Fruit fly (Drosophila melanogaster) whole organism, pupa: Measurements from ENCODE around the gene CG13376.

ENCODE experiments used
- CG10348 ChIP-seq: fragments of 200-800 bp; sonication (Bioruptor generic); IDR thresholded peaks from 2 replicates; pipeline ENCODE4 v1.3.6; 2022; ENCODE audit warnings: missing biosample characterization, missing genetic modification characterization
- CG12605 ChIP-seq: fragments of 200-800 bp; sonication (Bioruptor generic); IDR thresholded peaks from 2 replicates; pipeline ENCODE4 v1.3.6; 2022; ENCODE audit warnings: missing biosample characterization, missing genetic modification characterization
- CG13204 ChIP-seq: fragments of 200-800 bp; sonication (Bioruptor generic); optimal IDR thresholded peaks from 2 replicates; lab custom pipeline; 2018; ENCODE audit warnings: missing biosample characterization, mild to moderate bottlenecking, missing genetic modification characterization, moderate library complexity
- CG14655 ChIP-seq: fragments of 200-800 bp; sonication (Bioruptor generic); optimal IDR thresholded peaks from 3 replicates; lab custom pipeline; 2017; ENCODE audit warnings: mild to moderate bottlenecking, missing biosample characterization, missing genetic modification reagents, missing genetic modification characterization
- CG15710 ChIP-seq: fragments of 200-800 bp; sonication (Bioruptor generic); optimal IDR thresholded peaks from 2 replicates; lab custom pipeline; 2018; ENCODE audit warnings: missing biosample characterization, mild to moderate bottlenecking, missing genetic modification characterization, moderate library complexity
- CG17806 ChIP-seq: fragments of 200-800 bp; sonication (Bioruptor generic); optimal IDR thresholded peaks from 2 replicates; lab custom pipeline; 2018; ENCODE audit warnings: missing biosample characterization, mild to moderate bottlenecking, missing genetic modification characterization, moderate library complexity
- CG32121 ChIP-seq: fragments of 200-800 bp; sonication (Bioruptor generic); IDR thresholded peaks from 2 replicates; pipeline ENCODE4 v1.3.6; 2022; ENCODE audit warnings: missing biosample characterization, missing genetic modification characterization
- CG34367 ChIP-seq: fragments of 200-800 bp; sonication (Bioruptor generic); optimal IDR thresholded peaks from 2 replicates; lab custom pipeline; 2018; ENCODE audit warnings: missing biosample characterization, mild to moderate bottlenecking, missing genetic modification characterization
- CG4496 ChIP-seq: fragments of 200-800 bp; sonication (Bioruptor generic); IDR thresholded peaks from 3 replicates; pipeline ENCODE4 v1.3.6; 2022; ENCODE audit warnings: missing biosample characterization, missing genetic modification characterization
- CG8159 ChIP-seq: fragments of 200-800 bp; sonication (Bioruptor generic); optimal IDR thresholded peaks from 3 replicates; lab custom pipeline; 2018; ENCODE audit warnings: missing biosample characterization, mild to moderate bottlenecking, missing genetic modification characterization, moderate library complexity
- CG8301 ChIP-seq: fragments of 200-800 bp; sonication (Bioruptor generic); optimal IDR thresholded peaks from 2 replicates; lab custom pipeline; 2018; ENCODE audit warnings: missing biosample characterization, mild to moderate bottlenecking, missing genetic modification characterization
- CG9948 ChIP-seq: fragments of 200-800 bp; sonication (Bioruptor generic); optimal IDR thresholded peaks from 2 replicates; lab custom pipeline; 2018; ENCODE audit warnings: missing biosample characterization, mild to moderate bottlenecking, missing genetic modification characterization, moderate library complexity
- D1 ChIP-seq: fragments of 200-800 bp; sonication (Bioruptor generic); optimal IDR thresholded peaks from 2 replicates; lab custom pipeline; 2018; ENCODE audit warnings: missing biosample characterization, mild to moderate bottlenecking, missing genetic modification characterization, moderate library complexity
- EcR ChIP-seq: fragments of 200-800 bp; sonication (Bioruptor generic); optimal IDR thresholded peaks from 3 replicates; lab custom pipeline; 2019; ENCODE audit warnings: missing biosample characterization, missing genetic modification characterization, mild to moderate bottlenecking, moderate library complexity, missing genetic modification reagents
- Ets98B ChIP-seq: fragments of 200-800 bp; sonication (Bioruptor generic); IDR thresholded peaks from 2 replicates; pipeline ENCODE4 v1.3.6; 2022; ENCODE audit warnings: missing biosample characterization, missing genetic modification characterization
- Pif1A ChIP-seq: fragments of 200-800 bp; sonication (Bioruptor generic); optimal IDR thresholded peaks from 3 replicates; lab custom pipeline; 2016; ENCODE audit warnings: missing biosample characterization, missing genetic modification characterization
- Pif1B ChIP-seq: fragments of 200-800 bp; sonication (Bioruptor generic); optimal IDR thresholded peaks from 3 replicates; lab custom pipeline; 2016; ENCODE audit warnings: missing biosample characterization, missing genetic modification characterization
- Snoo ChIP-seq: fragments of 200-800 bp; sonication (Bioruptor generic); optimal IDR thresholded peaks from 3 replicates; lab custom pipeline; 2017; ENCODE audit warnings: missing biosample characterization, mild to moderate bottlenecking, missing genetic modification characterization, inconsistent platforms
- fd96Ca ChIP-seq: fragments of 200-800 bp; sonication (Bioruptor generic); IDR thresholded peaks from 3 replicates; pipeline ENCODE4 v1.3.6; 2022; ENCODE audit warnings: missing biosample characterization, missing genetic modification characterization
- gl ChIP-seq: fragments of 200-800 bp; sonication (Bioruptor generic); optimal IDR thresholded peaks from 2 replicates; lab custom pipeline; 2018; ENCODE audit warnings: missing biosample characterization, mild to moderate bottlenecking, missing genetic modification characterization
- rn ChIP-seq: fragments of 200-800 bp; sonication (Bioruptor generic); IDR thresholded peaks from 2 replicates; pipeline ENCODE4 v1.3.6; 2022; ENCODE audit warnings: missing biosample characterization, missing genetic modification characterization

CG13376 gene

DNA sequence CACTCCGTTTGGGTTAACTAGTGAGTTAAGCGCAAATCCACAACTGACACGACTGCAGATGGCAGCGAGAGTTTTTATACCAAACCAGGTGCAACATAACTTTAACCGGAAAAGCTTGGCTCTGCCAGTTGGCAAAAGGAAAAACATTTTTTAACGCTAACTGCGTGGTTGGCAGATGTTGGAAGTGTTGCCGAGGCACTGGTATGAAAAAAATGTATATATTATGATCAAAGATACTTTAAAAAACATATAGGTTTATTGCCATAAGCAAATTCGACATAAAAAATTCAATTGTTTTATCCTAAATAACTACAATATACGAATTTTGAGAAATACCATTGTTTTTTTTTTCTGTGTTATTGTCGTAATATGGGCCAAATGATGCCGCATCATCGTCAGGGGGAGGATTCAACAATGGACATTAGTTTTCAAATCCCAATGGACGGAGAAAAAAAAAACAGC lies at the start of gene CG13376:
Gene CG13376 (minus strand): TSS at position 51 of the 462 bp plus-strand sequence.
- TF ChIP-seq CG8301 (peak; percentile 29), CG32121 (GFP tag; lab: Robert Waterston, UW) (peak; percentile 19; the same call in 1 of the 2 replicates), CG17806 (no peak)

DNA sequence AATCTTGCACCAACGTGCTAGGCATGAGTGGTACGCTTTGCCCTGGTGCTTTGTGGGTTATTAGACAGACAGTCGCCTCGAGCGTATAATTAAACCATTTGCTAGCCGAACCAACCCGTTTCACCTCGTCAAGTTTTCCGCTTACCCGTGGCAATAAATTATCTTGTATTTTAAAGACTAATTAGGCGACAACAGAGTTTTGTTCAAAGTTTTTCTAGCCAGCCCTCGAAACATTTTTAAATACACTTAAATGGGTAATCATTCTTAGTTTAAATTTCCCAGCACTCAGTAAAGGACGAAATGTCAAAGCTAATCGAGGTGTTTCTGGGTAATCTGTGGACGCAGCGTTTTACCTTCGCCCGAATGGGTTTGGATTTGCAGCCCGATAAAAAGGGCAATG lies 48.0 kb upstream of the CG13376 start, which contains the start of gene Or1a:
Gene Or1a (plus strand): TSS at position 301 of the 400 bp plus-strand sequence.
- TF ChIP-seq gl (tag; lab: Kevin White, UChicago) (no peak), rn (GFP tag; lab: Robert Waterston, UW) (no peak), fd96Ca (GFP tag; lab: Robert Waterston, UW) (no peak), CG12605 (no peak), CG4496 (GFP tag; lab: Robert Waterston, UW) (no peak), Ets98B (GFP tag; lab: Robert Waterston, UW) (no peak), Pif1B (no peak), CG13204 (GFP tag; lab: Kevin White, UChicago) (no peak), CG8301 (no peak), Snoo (tag; lab: Kevin White, UChicago) (no peak), CG15710 (tag; lab: Kevin White, UChicago) (no peak), EcR (no peak), CG14655 (GFP tag; lab: Kevin White, UChicago) (no peak), CG32121 (GFP tag; lab: Robert Waterston, UW) (no peak)

DNA sequence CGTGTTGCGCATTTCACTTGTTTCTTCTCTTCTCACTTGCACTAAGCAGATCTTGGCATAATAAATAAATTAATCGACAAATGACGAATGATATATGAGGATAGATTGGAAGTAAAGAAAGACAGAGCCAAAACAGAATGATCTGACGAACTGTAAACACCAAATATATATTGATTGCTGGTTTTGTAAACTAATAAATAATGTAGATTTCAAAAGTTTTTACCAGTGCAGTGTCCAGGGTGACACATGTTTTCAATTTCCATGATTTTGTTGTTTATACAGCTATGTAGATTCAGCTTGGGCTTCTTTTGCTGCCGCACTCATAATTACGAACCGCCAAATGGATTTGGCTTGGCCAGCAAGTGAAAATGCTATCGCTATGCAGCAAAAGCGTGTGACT lies 44.5 kb upstream of the CG13376 start:
- no peak for TF ChIP-seq CG9948 (tag; lab: Kevin White, UChicago)
- TF ChIP-seq CG4496 (GFP tag; lab: Robert Waterston, UW) = no peak
- peak; percentile 9 for TF ChIP-seq CG14655 (GFP tag; lab: Kevin White, UChicago)
- TF ChIP-seq Ets98B (GFP tag; lab: Robert Waterston, UW) = no peak
- peak; percentile 3 for TF ChIP-seq CG8301
- 0 out of 2 replicates have a peak, but pooled peaks have one; percentile 21 for TF ChIP-seq CG32121 (GFP tag; lab: Robert Waterston, UW)

DNA sequence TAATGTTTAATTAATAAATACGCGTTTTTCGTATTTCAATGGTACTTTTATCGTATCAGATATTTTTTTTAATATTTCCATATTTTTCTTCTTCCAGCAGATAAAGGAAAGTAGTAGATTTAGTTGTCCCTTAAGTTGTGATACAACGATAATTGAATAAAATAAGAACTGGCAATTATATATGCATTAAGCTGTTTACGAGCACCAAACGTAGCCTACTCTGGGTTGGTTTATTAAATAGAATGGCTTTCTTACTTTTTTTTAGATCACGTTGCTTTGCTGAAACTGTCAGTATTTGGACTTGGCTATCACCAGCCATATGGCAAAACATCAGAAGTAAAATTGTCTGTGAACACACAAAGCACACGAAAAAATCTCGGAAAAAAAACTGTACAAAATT lies 40.6 kb upstream of the CG13376 start, which contains the start of gene CG12470:
Gene CG12470 (plus strand): TSS at position 301 of the 400 bp plus-strand sequence.
- TF ChIP-seq rn (GFP tag; lab: Robert Waterston, UW) (no peak), fd96Ca (GFP tag; lab: Robert Waterston, UW) (no peak), CG10348 (GFP tag; lab: Robert Waterston, UW) (no peak), Pif1B (no peak), CG14655 (GFP tag; lab: Kevin White, UChicago) (no peak), EcR (no peak), CG13204 (GFP tag; lab: Kevin White, UChicago) (no peak), Snoo (tag; lab: Kevin White, UChicago) (no peak), Ets98B (GFP tag; lab: Robert Waterston, UW) (no peak), CG4496 (GFP tag; lab: Robert Waterston, UW) (no peak), CG8301 (no peak), CG34367 (no peak), D1 (no peak), gl (tag; lab: Kevin White, UChicago) (no peak), CG17806 (no peak), Pif1A (GFP tag; lab: Kevin White, UChicago) (no peak), CG9948 (tag; lab: Kevin White, UChicago) (no peak), CG32121 (GFP tag; lab: Robert Waterston, UW) (no peak), CG12605 (no peak), CG15710 (tag; lab: Kevin White, UChicago) (no peak)

DNA sequence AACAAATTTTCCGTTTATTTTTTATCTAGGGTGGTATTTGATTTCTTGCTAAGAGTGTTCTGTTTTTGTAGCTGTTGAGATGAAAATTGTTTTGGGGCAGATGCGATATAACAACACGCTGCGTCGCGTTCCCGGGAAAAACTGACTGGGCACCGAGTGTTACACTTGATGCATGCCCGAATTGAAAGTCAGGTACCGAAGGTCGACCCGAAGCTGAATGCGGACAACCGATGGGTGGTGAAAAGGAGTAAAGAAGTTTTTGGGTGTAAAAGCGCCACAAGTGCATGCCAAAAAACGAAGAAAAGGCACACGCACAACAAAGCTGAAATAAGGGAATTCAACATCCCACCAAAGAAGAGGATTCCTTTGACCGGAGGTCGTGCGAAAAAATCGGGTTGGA lies 28.0 kb upstream of the CG13376 start, which contains the start of gene CG13375:
Gene CG13375 (minus strand): TSS at position 124 of the 400 bp plus-strand sequence.
- TF ChIP-seq CG8301 (no peak), Ets98B (GFP tag; lab: Robert Waterston, UW) (no peak), EcR (no peak), CG13204 (GFP tag; lab: Kevin White, UChicago) (no peak), Pif1A (GFP tag; lab: Kevin White, UChicago) (no peak), gl (tag; lab: Kevin White, UChicago) (no peak), fd96Ca (GFP tag; lab: Robert Waterston, UW) (no peak), CG12605 (no peak), Snoo (tag; lab: Kevin White, UChicago) (no peak), CG4496 (GFP tag; lab: Robert Waterston, UW) (no peak), CG15710 (tag; lab: Kevin White, UChicago) (no peak), CG10348 (GFP tag; lab: Robert Waterston, UW) (no peak), D1 (no peak), rn (GFP tag; lab: Robert Waterston, UW) (no peak)

DNA sequence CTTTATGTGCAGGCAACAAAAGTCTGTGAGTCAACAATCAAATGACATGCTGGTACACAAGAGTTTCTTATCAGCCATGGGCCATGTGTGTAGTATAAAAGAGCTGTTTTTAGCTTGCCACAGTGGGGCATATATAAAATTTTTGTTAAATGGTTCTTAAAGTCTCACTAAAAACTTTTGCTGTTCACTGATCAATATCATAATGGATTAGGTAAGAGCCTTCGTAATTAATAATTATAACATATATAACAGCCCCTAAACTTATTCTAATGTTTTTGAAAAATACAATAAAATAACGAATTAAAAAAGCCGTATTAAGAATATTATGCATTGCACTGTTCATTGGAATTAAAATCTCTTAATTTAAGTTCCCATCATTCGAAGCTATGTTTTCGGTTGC lies 26.4 kb upstream of the CG13376 start:
- no peak for TF ChIP-seq CG15710 (tag; lab: Kevin White, UChicago)
- TF ChIP-seq CG8301 = peak; percentile 60
- no peak for TF ChIP-seq Snoo (tag; lab: Kevin White, UChicago)
- peak; percentile 52 for TF ChIP-seq CG8159
- no peak for TF ChIP-seq CG4496 (GFP tag; lab: Robert Waterston, UW)
- no peak for TF ChIP-seq CG12605
- TF ChIP-seq CG13204 (GFP tag; lab: Kevin White, UChicago) = no peak
- TF ChIP-seq CG32121 (GFP tag; lab: Robert Waterston, UW) = 0 out of 2 replicates have a peak, but pooled peaks have one; percentile 39
- TF ChIP-seq CG14655 (GFP tag; lab: Kevin White, UChicago) = peak; percentile 71
- TF ChIP-seq CG34367 = peak; percentile 25
- TF ChIP-seq D1 = no peak
- peak; percentile 37 for TF ChIP-seq CG9948 (tag; lab: Kevin White, UChicago)
- TF ChIP-seq Pif1A (GFP tag; lab: Kevin White, UChicago) = peak; percentile 25
